Fruit fly (Drosophila melanogaster) whole organism, adult: ENCODE data around the gene Obp73a.

ENCODE experiments used
- CG14711 ChIP-seq: fragments of 200-800 bp; sonication (Bioruptor generic); optimal IDR thresholded peaks from 2 replicates; lab custom pipeline; 2018; ENCODE audit warnings: missing biosample characterization, mild to moderate bottlenecking, missing genetic modification characterization, moderate library complexity
- Mnt ChIP-seq: fragments of 200-800 bp; sonication (Bioruptor generic); optimal IDR thresholded peaks from 2 replicates; lab custom pipeline; 2016; ENCODE audit warnings: missing biosample characterization, mild to moderate bottlenecking, missing genetic modification characterization
- tj ChIP-seq: fragments of 200-800 bp; sonication (Bioruptor generic); optimal IDR thresholded peaks from 3 replicates; lab custom pipeline; 2017; ENCODE audit warnings: missing biosample characterization, mild to moderate bottlenecking, missing genetic modification characterization, moderate library complexity
- toe ChIP-seq: fragments of 200-800 bp; sonication (Bioruptor generic); optimal IDR thresholded peaks from 2 replicates; lab custom pipeline; 2016; ENCODE audit warnings: missing biosample characterization, missing genetic modification characterization

dm6 chr3L:16910466-16910865 lies 33.7 kb upstream of the Obp73a start:
- TF ChIP-seq Mnt (GFP tag; lab: Kevin White, UChicago): no peak
- TF ChIP-seq toe (GFP tag; lab: Kevin White, UChicago): no peak
- TF ChIP-seq tj (GFP tag; lab: Kevin White, UChicago): no peak
- no peak for TF ChIP-seq CG14711
